Fruit fly (Drosophila melanogaster): ENCODE measurements around the gene Non2.

DNA sequence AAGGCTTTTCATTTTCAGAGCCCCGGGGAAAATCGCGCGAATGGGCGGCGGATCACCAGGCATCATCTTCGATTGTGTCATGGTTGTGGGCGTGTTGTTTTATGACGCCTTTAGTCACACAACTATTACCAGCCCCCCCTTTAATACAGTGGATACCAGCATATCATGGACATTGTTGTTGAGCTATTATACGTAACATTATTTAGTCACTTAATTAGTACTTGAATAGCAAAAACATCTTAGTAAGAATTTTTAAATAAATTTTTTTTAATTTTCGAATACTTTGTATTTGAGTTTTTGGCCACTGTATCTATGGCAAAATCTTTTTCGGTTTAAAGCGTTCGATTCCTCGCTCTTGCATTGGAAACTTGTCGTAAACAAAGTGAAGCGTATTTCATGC is 3.0 kb upstream of the Non2 start:
- no peak for TF ChIP-seq br (GFP tag; optimal IDR thresholded peaks at IDR 0.05)
- TF ChIP-seq psq (GFP tag; optimal IDR thresholded peaks at IDR 0.05), result no peak
- TF ChIP-seq brk (GFP tag; optimal IDR thresholded peaks at IDR 0.05), result no peak
- TF ChIP-seq Hr78 (GFP tag; optimal IDR thresholded peaks at IDR 0.05), result no peak
- no peak for TF ChIP-seq h (GFP tag; optimal IDR thresholded peaks at IDR 0.05)
- no peak for TF ChIP-seq Mio (GFP tag; optimal IDR thresholded peaks at IDR 0.05)
- TF ChIP-seq sage (GFP tag; optimal IDR thresholded peaks at IDR 0.05), result no peak
- no peak for TF ChIP-seq Myc (optimal IDR thresholded peaks at IDR 0.05)
- no peak for TF ChIP-seq OdsH (GFP tag; optimal IDR thresholded peaks at IDR 0.05)
- TF ChIP-seq Rel (GFP tag; optimal IDR thresholded peaks at IDR 0.05), result no peak
- no peak for TF ChIP-seq Rel (tag; optimal IDR thresholded peaks at IDR 0.05)
- TF ChIP-seq lola (GFP tag; optimal IDR thresholded peaks at IDR 0.05), result no peak
- TF ChIP-seq jim (GFP tag; optimal IDR thresholded peaks at IDR 0.05), result no peak
- TF ChIP-seq N (GFP tag; optimal IDR thresholded peaks at IDR 0.05), result no peak
